Fruit fly (Drosophila melanogaster) whole organism, wandering third instar larva: ENCODE measurements around the gene grim.
A peak's percentile ranks its signal among the peaks of the same experiment; 100 is the strongest.

Experiments
- Abd-B ChIP-seq: fragments of >200 bp; optimal IDR thresholded peaks from 2 replicates; lab custom pipeline; 2017; ENCODE audit warnings: missing biosample characterization, missing genetic modification characterization
- CG9705 ChIP-seq: fragments of 200-800 bp; sonication (Bioruptor generic); optimal IDR thresholded peaks from 2 replicates; lab custom pipeline; 2018; ENCODE audit warnings: missing biosample characterization, mild to moderate bottlenecking, missing genetic modification characterization
- CrebA ChIP-seq: fragments of 200-800 bp; sonication (Bioruptor generic); optimal IDR thresholded peaks from 2 replicates; lab custom pipeline; 2016; ENCODE audit warnings: missing biosample characterization, mild to moderate bottlenecking, missing genetic modification characterization, borderline replicate concordance
- Dfd ChIP-seq: fragments of >200 bp; optimal IDR thresholded peaks from 2 replicates; lab custom pipeline; 2017; ENCODE audit warnings: missing biosample characterization, missing genetic modification characterization
- Dif ChIP-seq: fragments of 200-275, 200-300 bp; sonication (Bioruptor generic); optimal IDR thresholded peaks from 2 replicates; lab custom pipeline; 2018; ENCODE audit warnings: missing biosample characterization, missing genetic modification characterization; ENCODE audit not compliant: partially characterized antibody
- HLH106 ChIP-seq: fragments of 200-800 bp; optimal IDR thresholded peaks from 3 replicates; lab custom pipeline; 2019; ENCODE audit warnings: missing biosample characterization, mild to moderate bottlenecking, missing genetic modification characterization, moderate library complexity
- Hr78 ChIP-seq: fragments of >200 bp; optimal IDR thresholded peaks from 2 replicates; lab custom pipeline; 2017; ENCODE audit warnings: missing biosample characterization, missing genetic modification characterization
- Hr83 ChIP-seq: fragments of 200-300 bp; sonication (Bioruptor generic); optimal IDR thresholded peaks from 2 replicates; lab custom pipeline; 2016; ENCODE audit warnings: missing biosample characterization, mild to moderate bottlenecking, missing genetic modification characterization, moderate library complexity; ENCODE audit not compliant: poor library complexity, severe bottlenecking
- Jra ChIP-seq: sonication (Bioruptor generic); optimal IDR thresholded peaks from 2 replicates; lab custom pipeline; 2016; ENCODE audit warnings: missing biosample characterization, missing genetic modification characterization
- Mio ChIP-seq: sonication (Bioruptor generic); optimal IDR thresholded peaks from 2 replicates; lab custom pipeline; 2016; ENCODE audit warnings: missing biosample characterization, missing genetic modification characterization
- Myc ChIP-seq: fragments of >200 bp; optimal IDR thresholded peaks from 2 replicates; lab custom pipeline; 2017
- N ChIP-seq: fragments of >200 bp; optimal IDR thresholded peaks from 2 replicates; lab custom pipeline; 2018; ENCODE audit warnings: missing biosample characterization, missing external identifiers, missing genetic modification characterization
- OdsH ChIP-seq: fragments of 200-800 bp; sonication (Bioruptor generic); optimal IDR thresholded peaks from 2 replicates; lab custom pipeline; 2016; ENCODE audit warnings: missing biosample characterization, mild to moderate bottlenecking, missing genetic modification characterization
- Vsx2 ChIP-seq: fragments of 200-300, 225-300 bp; sonication (Bioruptor generic); optimal IDR thresholded peaks from 2 replicates; lab custom pipeline; 2018; ENCODE audit warnings: missing biosample characterization, missing genetic modification characterization; ENCODE audit not compliant: partially characterized antibody
- br ChIP-seq: fragments of 200-800 bp; sonication (Bioruptor generic); optimal IDR thresholded peaks from 2 replicates; lab custom pipeline; 2016; ENCODE audit warnings: missing biosample characterization, missing genetic modification characterization
- brk ChIP-seq: fragments of 200-800 bp; sonication (Bioruptor generic); optimal IDR thresholded peaks from 2 replicates; lab custom pipeline; 2016; ENCODE audit warnings: missing biosample characterization, mild to moderate bottlenecking, missing genetic modification characterization
- dmrt93B ChIP-seq: fragments of 200-800 bp; sonication (Bioruptor generic); optimal IDR thresholded peaks from 2 replicates; lab custom pipeline; 2018; ENCODE audit warnings: missing biosample characterization, mild to moderate bottlenecking, missing genetic modification characterization
- ey ChIP-seq: fragments of 200-800 bp; sonication (Bioruptor generic); optimal IDR thresholded peaks from 2 replicates; lab custom pipeline; 2016; ENCODE audit warnings: missing biosample characterization, missing genetic modification characterization
- foxo ChIP-seq, 2 experiments: fragments of 200-800 bp; sonication (Bioruptor generic); optimal IDR thresholded peaks; 2 replicates in 1 of 2; 3 replicates in 1 of 2; lab custom pipeline; 2016 to 2017; ENCODE audit warnings: missing biosample characterization in 2 of 2, missing genetic modification characterization in 2 of 2
- fru ChIP-seq: fragments of 200-800 bp; sonication (Bioruptor generic); optimal IDR thresholded peaks from 3 replicates; lab custom pipeline; 2016; ENCODE audit warnings: missing biosample characterization, mild to moderate bottlenecking, missing genetic modification characterization
- h ChIP-seq: fragments of 200-800 bp; sonication (Bioruptor generic); optimal IDR thresholded peaks from 3 replicates; lab custom pipeline; 2016; ENCODE audit warnings: missing biosample characterization, mild to moderate bottlenecking, missing genetic modification characterization
- jim ChIP-seq: fragments of 175-275, 200-325 bp; sonication (Bioruptor generic); optimal IDR thresholded peaks from 2 replicates; lab custom pipeline; 2016; ENCODE audit warnings: missing biosample characterization, mild to moderate bottlenecking, missing genetic modification characterization
- lola ChIP-seq: fragments of >200 bp; optimal IDR thresholded peaks from 2 replicates; lab custom pipeline; 2017; ENCODE audit warnings: missing biosample characterization, missing genetic modification characterization
- pan ChIP-seq: fragments of >200 bp; optimal IDR thresholded peaks from 2 replicates; lab custom pipeline; 2017
- psq ChIP-seq: fragments of 200-800 bp; sonication (Bioruptor generic); optimal IDR thresholded peaks from 3 replicates; lab custom pipeline; 2017; ENCODE audit warnings: missing biosample characterization, mild to moderate bottlenecking, missing genetic modification characterization, moderate library complexity
- rgr ChIP-seq: fragments of 200-800 bp; sonication (Bioruptor generic); optimal IDR thresholded peaks from 3 replicates; lab custom pipeline; 2016; ENCODE audit warnings: missing biosample characterization, mild to moderate bottlenecking, missing genetic modification characterization
- sage ChIP-seq: fragments of 200-800 bp; sonication (Bioruptor generic); optimal IDR thresholded peaks from 2 replicates; lab custom pipeline; 2016; ENCODE audit warnings: missing biosample characterization, mild to moderate bottlenecking, missing genetic modification characterization
- sv ChIP-seq: fragments of 200-800 bp; sonication (Bioruptor generic); optimal IDR thresholded peaks from 3 replicates; lab custom pipeline; 2016; ENCODE audit warnings: missing biosample characterization, missing genetic modification characterization
- usp ChIP-seq: fragments of >200 bp; optimal IDR thresholded peaks from 2 replicates; lab custom pipeline; 2017; ENCODE audit warnings: missing biosample characterization, missing genetic modification characterization

The grim gene

dm6 chr3L:18304367-18305003 is at the start of gene grim:
TSS of gene grim (minus strand) at chr3L:18304417.
- TF ChIP-seq sv (no peak), CG9705 (GFP tag; lab: Kevin White, UChicago) (no peak), Hr78 (GFP tag; lab: Kevin White, UChicago) (no peak), fru (no peak), HLH106 (tag; lab: Kevin White, UChicago) (no peak), CrebA (GFP tag; lab: Kevin White, UChicago) (no peak), lola (GFP tag; lab: Kevin White, UChicago) (no peak), N (GFP tag; lab: Kevin White, UChicago) (no peak), sage (GFP tag; lab: Kevin White, UChicago) (no peak), dmrt93B (GFP tag; lab: Kevin White, UChicago) (no peak), Mio (GFP tag; lab: Kevin White, UChicago) (no peak), Hr83 (GFP tag; lab: Kevin White, UChicago) (no peak), Vsx2 (no peak), pan (lab: Kevin White, UChicago) (no peak)

- no peak for TF ChIP-seq dmrt93B (GFP tag; lab: Kevin White, UChicago)
- TF ChIP-seq ey (GFP tag; lab: Kevin White, UChicago), result no peak
- TF ChIP-seq Jra (GFP tag; lab: Kevin White, UChicago), result no peak
- no peak for TF ChIP-seq brk (GFP tag; lab: Kevin White, UChicago)
- no peak for TF ChIP-seq Mio (GFP tag; lab: Kevin White, UChicago)
- no peak for TF ChIP-seq Hr78 (GFP tag; lab: Kevin White, UChicago)
- no peak for TF ChIP-seq Dfd (GFP tag; lab: Kevin White, UChicago)
- no peak for TF ChIP-seq CG9705 (GFP tag; lab: Kevin White, UChicago)
- no peak for TF ChIP-seq h (GFP tag; lab: Kevin White, UChicago)
- TF ChIP-seq sv, result no peak
- no peak for TF ChIP-seq foxo (GFP tag; optimal IDR thresholded peaks at IDR 0.05; lab: Kevin White, UChicago)
- no peak for TF ChIP-seq usp (GFP tag; lab: Kevin White, UChicago)
Measured at dm6 chr3L:18350504-18350903, 46.3 kb upstream of the grim start.

DNA sequence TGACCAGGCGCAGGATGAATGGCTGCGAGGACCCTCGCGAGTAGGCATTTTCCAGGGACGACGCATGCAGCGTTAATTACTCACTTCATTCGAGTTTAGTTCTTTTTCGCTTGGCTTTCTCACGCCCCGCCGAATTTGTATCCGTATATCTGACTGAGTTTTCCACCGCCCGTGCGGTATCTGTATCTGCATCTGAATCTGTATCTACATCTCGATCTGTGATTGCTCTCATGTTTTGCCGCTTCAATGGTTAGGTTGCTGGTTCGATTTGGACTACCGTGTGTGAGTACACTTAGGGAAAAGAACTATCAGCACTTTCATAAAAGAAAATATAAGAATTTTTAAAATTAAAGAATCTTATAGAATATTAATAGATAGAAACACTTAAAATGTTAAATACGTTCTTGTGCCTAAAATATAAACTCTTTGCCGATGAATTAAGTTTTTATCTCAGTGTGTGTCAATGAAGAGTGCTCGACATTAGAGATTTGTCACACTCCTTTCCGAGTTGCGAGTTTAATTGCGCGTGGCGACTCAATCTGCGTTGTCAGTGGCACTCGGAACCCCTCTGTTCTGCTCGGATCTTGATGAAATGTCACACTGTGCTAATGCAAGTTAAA is 45.0 kb upstream of the grim start:
- TF ChIP-seq jim (GFP tag; lab: Kevin White, UChicago) (no peak), psq (GFP tag; lab: Kevin White, UChicago) (no peak), foxo (GFP tag; optimal IDR thresholded peaks at IDR 0.05; lab: Kevin White, UChicago) (no peak), Dfd (GFP tag; lab: Kevin White, UChicago) (no peak), CG9705 (GFP tag; lab: Kevin White, UChicago) (no peak), br (GFP tag; lab: Kevin White, UChicago) (no peak), Myc (no peak), dmrt93B (GFP tag; lab: Kevin White, UChicago) (no peak), HLH106 (tag; lab: Kevin White, UChicago) (no peak), pan (lab: Kevin White, UChicago) (no peak), Abd-B (GFP tag; lab: Kevin White, UChicago) (no peak), usp (GFP tag; lab: Kevin White, UChicago) (no peak), fru (no peak), Dif (GFP tag; lab: Kevin White, UChicago) (no peak), sage (GFP tag; lab: Kevin White, UChicago) (no peak), ey (GFP tag; lab: Kevin White, UChicago) (no peak)

DNA sequence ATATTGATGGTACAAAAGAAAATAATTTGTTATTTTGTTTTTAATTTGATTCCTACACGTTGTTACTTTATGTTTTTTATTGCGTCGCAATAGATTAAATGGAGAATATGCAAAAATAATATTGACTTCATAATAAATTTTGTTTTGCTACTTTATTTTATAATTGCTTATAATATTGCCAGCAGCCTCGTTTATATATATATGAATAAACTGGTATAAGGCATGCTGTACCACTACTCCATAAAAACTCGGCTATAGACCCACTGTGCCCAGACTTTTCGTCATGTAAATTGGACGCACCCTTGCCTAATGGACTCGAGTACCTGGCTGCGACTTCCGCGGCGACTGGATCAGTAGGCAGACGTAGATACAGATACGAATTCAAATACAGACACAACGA is 44.4 kb upstream of the grim start:
- TF ChIP-seq Dfd (GFP tag; lab: Kevin White, UChicago) (no peak), CG9705 (GFP tag; lab: Kevin White, UChicago) (no peak), h (GFP tag; lab: Kevin White, UChicago) (peak; percentile 14), OdsH (GFP tag; lab: Kevin White, UChicago) (peak; percentile 36), fru (peak; percentile 27), sv (peak; percentile 57), psq (GFP tag; lab: Kevin White, UChicago) (peak; percentile 26), Mio (GFP tag; lab: Kevin White, UChicago) (no peak), foxo (GFP tag; optimal IDR thresholded peaks at IDR 0.05; lab: Kevin White, UChicago) (peak in 1 of 2 experiments; percentile 32), rgr (GFP tag; lab: Kevin White, UChicago) (peak; percentile 32)
